Worm (Caenorhabditis elegans): ENCODE data around the gene F41E6.5.

Gene F41E6.5

ce11 chrV:8569172-8569571, 34.1 kb upstream of the F41E6.5 start:
- TF ChIP-seq snpc-1.1 (tag; optimal IDR thresholded peaks at IDR 0.05; ENCODE audit: insufficient read depth) = no peak
- TF ChIP-seq atf-7 (tag; optimal IDR thresholded peaks at IDR 0.05) = no peak
- no peak for TF ChIP-seq B0261.1 (tag; optimal IDR thresholded peaks at IDR 0.05)
- no peak for TF ChIP-seq B0336.3 (GFP tag; IDR thresholded peaks at IDR 0.05)
- TF ChIP-seq ceh-79 (tag; optimal IDR thresholded peaks at IDR 0.05) = no peak
- TF ChIP-seq egrh-3 (GFP tag; IDR thresholded peaks at IDR 0.05) = no peak
- no peak for TF ChIP-seq aptf-3 (GFP tag; IDR thresholded peaks at IDR 0.05)
- TF ChIP-seq lir-1 (GFP tag; conservative IDR thresholded peaks at IDR 0.05) = no peak
- TF ChIP-seq rcor-1 (GFP tag; IDR thresholded peaks at IDR 0.05) = no peak
- TF ChIP-seq F37B4.10 (GFP tag; IDR thresholded peaks at IDR 0.05) = no peak
- no peak for TF ChIP-seq K12H6.12 (tag; optimal IDR thresholded peaks at IDR 0.05)

ce11 chrV:8569841-8570361, 33.4 kb upstream of the F41E6.5 start, which contains the start of the genes F25G6.9 and symk-1:
TSS of gene F25G6.9 (minus strand) at chrV:8570000.
TSS of gene symk-1 (plus strand) at chrV:8570311.
- TF ChIP-seq attf-3 (GFP tag; conservative IDR thresholded peaks at IDR 0.05) (no peak), dox-1 (GFP tag; IDR thresholded peaks at IDR 0.05) (peak; percentile 55; the same call in 1 of the 2 replicates), lin-40 (tag; optimal IDR thresholded peaks at IDR 0.05) (peak; percentile 72), efl-1 (GFP tag; optimal IDR thresholded peaks at IDR 0.05) (peak; percentile 27), ztf-18 (tag; optimal IDR thresholded peaks at IDR 0.05) (peak; percentile 96), Y95B8A.8 (GFP tag; IDR thresholded peaks at IDR 0.05) (no peak), K11D2.4 (GFP tag; IDR thresholded peaks at IDR 0.05) (peak; percentile 57; the same call in 1 of the 2 replicates), ceh-79 (tag; optimal IDR thresholded peaks at IDR 0.05) (no peak), lin-35 (GFP tag; optimal IDR thresholded peaks at IDR 0.05) (peak in 1 of 3 experiments; percentile 42), nfyb-1 (GFP tag; IDR thresholded peaks at IDR 0.05) (no peak), sea-2 (GFP tag; IDR thresholded peaks at IDR 0.05) (no peak), attf-5 (GFP tag; optimal IDR thresholded peaks at IDR 0.05) (no peak), lsl-1 (GFP tag; optimal IDR thresholded peaks at IDR 0.05) (peak; percentile 37), pbrm-1 (GFP tag; IDR thresholded peaks at IDR 0.05) (peak; percentile 64), F33H1.4 (GFP tag; IDR thresholded peaks at IDR 0.05) (peak; percentile 42), B0336.3 (GFP tag; IDR thresholded peaks at IDR 0.05) (0 out of 2 replicates have a peak, but pooled peaks have one; percentile 28), ztf-22 (GFP tag; optimal IDR thresholded peaks at IDR 0.05) (no peak), lin-54 (GFP tag; optimal IDR thresholded peaks at IDR 0.05) (peak; percentile 52), F23B12.7 (tag; optimal IDR thresholded peaks at IDR 0.05; ENCODE audit: insufficient read depth) (no peak), snpc-3.4 (tag; optimal IDR thresholded peaks at IDR 0.05) (peak; percentile 19), tbp1 (GFP tag; optimal IDR thresholded peaks at IDR 0.05) (peak; percentile 17), mcd-1 (GFP tag; IDR thresholded peaks at IDR 0.05) (peak; percentile 71), C06A6.2 (GFP tag; conservative IDR thresholded peaks at IDR 0.05) (no peak), hlh-12 (tag; optimal IDR thresholded peaks at IDR 0.05) (no peak), F57A8.1 (GFP tag; optimal IDR thresholded peaks at IDR 0.05) (no peak), let-607 (tag; optimal IDR thresholded peaks at IDR 0.05) (no peak), Y53G8AR.9 (GFP tag; conservative IDR thresholded peaks at IDR 0.05) (0 out of 2 replicates have a peak, but pooled peaks have one; percentile 25), F52B5.7 (tag; optimal IDR thresholded peaks at IDR 0.05) (no peak), ZK185.1 (tag; optimal IDR thresholded peaks at IDR 0.05; ENCODE audit: poor library complexity, severe bottlenecking) (peak; percentile 45), cebp-2 (GFP tag; IDR thresholded peaks at IDR 0.05) (no peak), repo-1 (tag; optimal IDR thresholded peaks at IDR 0.05) (no peak), nhr-27 (tag; optimal IDR thresholded peaks at IDR 0.05) (no peak), hsf-1 (GFP tag; IDR thresholded peaks at IDR 0.05) (0 out of 2 replicates have a peak, but pooled peaks have one; percentile 21), hmg-1.2 (GFP tag; IDR thresholded peaks at IDR 0.05) (peak; percentile 26; the same call in 1 of the 2 replicates), ztf-26 (tag; optimal IDR thresholded peaks at IDR 0.05) (no peak), ceh-58 (GFP tag; IDR thresholded peaks at IDR 0.05) (no peak), C17E4.6 (GFP tag; IDR thresholded peaks at IDR 0.05) (no peak)
